Worm (Caenorhabditis elegans) whole organism, L1 larva: ENCODE measurements around the gene twk-6.

Experiments used
- blmp-1 ChIP-seq: fragments of 150-350 bp; optimal IDR thresholded peaks from 2 replicates; lab custom pipeline; 2014; ENCODE audit warnings: missing biosample characterization, missing genetic modification characterization
- ceh-90 ChIP-seq: sonication (generic microtip); optimal IDR thresholded peaks from 2 replicates; lab custom pipeline; 2016; ENCODE audit warnings: missing genetic modification characterization, missing compliant biosample characterization
- dpl-1 ChIP-seq, 3 experiments: fragments of 150-350 bp in 2 of 3; sonication (generic microtip) in 1 of 3; optimal IDR thresholded peaks; 2 replicates each; lab custom pipeline; 2014 to 2017; ENCODE audit warnings: missing biosample characterization in 3 of 3, missing genetic modification characterization in 3 of 3, missing genetic modification reagents in 3 of 3
- dsc-1 ChIP-seq: sonication (generic microtip); optimal IDR thresholded peaks from 2 replicates; lab custom pipeline; 2016; ENCODE audit warnings: mild to moderate bottlenecking, missing genetic modification characterization, missing compliant biosample characterization
- efl-1 ChIP-seq, 4 experiments: fragments of 150-350 bp; optimal IDR thresholded peaks in 3 of 4; peaks in 1 of 4; 1 replicate in 1 of 4; 2 replicates in 3 of 4; lab custom pipeline; 2014; ENCODE audit warnings: missing biosample characterization in 2 of 4, missing genetic modification characterization in 2 of 4, missing genetic modification reagents in 2 of 4
- elt-3 ChIP-seq, 6 experiments: fragments of 150-350 bp in 1 of 6; sonication (generic microtip); optimal IDR thresholded peaks; 2 replicates each; lab custom pipeline; 2017 to 2018; ENCODE audit warnings: missing biosample characterization in 6 of 6, missing genetic modification characterization in 6 of 6, inconsistent platforms in 1 of 6
- fos-1 ChIP-seq: fragments of 150-350 bp; optimal IDR thresholded peaks from 2 replicates; lab custom pipeline; 2014; ENCODE audit warnings: missing biosample characterization, missing genetic modification characterization
- irx-1 ChIP-seq: sonication (generic microtip); optimal IDR thresholded peaks from 2 replicates; lab custom pipeline; 2016; ENCODE audit warnings: missing genetic modification characterization, missing compliant biosample characterization
- isw-1 ChIP-seq: fragments of 200-800 bp; sonication (Bioruptor generic); IDR thresholded peaks from 2 replicates; pipeline ENCODE4 v1.3.6; 2022; ENCODE audit warnings: missing genetic modification characterization, missing compliant biosample characterization
- nhr-28 ChIP-seq: fragments of 150-350 bp; optimal IDR thresholded peaks from 2 replicates; lab custom pipeline; 2014; ENCODE audit warnings: missing biosample characterization, missing genetic modification characterization
- nhr-76 ChIP-seq: sonication (generic microtip); optimal IDR thresholded peaks from 2 replicates; lab custom pipeline; 2017; ENCODE audit warnings: missing biosample characterization, missing genetic modification characterization
- pag-3 ChIP-seq: sonication (generic microtip); optimal IDR thresholded peaks from 2 replicates; lab custom pipeline; 2017; ENCODE audit warnings: missing genetic modification characterization, mild to moderate bottlenecking, missing compliant biosample characterization, antibody characterized with exemption, borderline replicate concordance; ENCODE audit not compliant: insufficient read depth
- rnt-1 ChIP-seq: sonication (generic microtip); optimal IDR thresholded peaks from 2 replicates; lab custom pipeline; 2016; ENCODE audit warnings: mild to moderate bottlenecking, missing genetic modification characterization, moderate library complexity, missing compliant biosample characterization
- unc-62 ChIP-seq: fragments of 150-350 bp; optimal IDR thresholded peaks from 2 replicates; lab custom pipeline; 2014; ENCODE audit warnings: missing biosample characterization, missing genetic modification reagents, missing genetic modification characterization

- TF ChIP-seq irx-1 (tag; lab: Kevin White, UChicago) (no peak), unc-62 (GFP tag; lab: Kevin White, UChicago) (no peak), elt-3 (tag; optimal IDR thresholded peaks at IDR 0.05; lab: Kevin White, UChicago) (no peak), rnt-1 (tag; lab: Kevin White, UChicago) (no peak), nhr-76 (tag; lab: Kevin White, UChicago) (no peak), dpl-1 (GFP tag; optimal IDR thresholded peaks at IDR 0.05; lab: Kevin White, UChicago) (no peak), pag-3 (tag; lab: Kevin White, UChicago) (no peak), fos-1 (tag; lab: Kevin White, UChicago) (no peak), blmp-1 (tag; lab: Kevin White, UChicago) (no peak), efl-1 (optimal IDR thresholded peaks at IDR 0.05; lab: Kevin White, UChicago) (no peak), efl-1 (GFP tag; optimal IDR thresholded peaks at IDR 0.05 in 1 of 2; lab: Kevin White, UChicago) (no peak), nhr-28 (tag; lab: Kevin White, UChicago) (no peak), ceh-90 (tag; lab: Kevin White, UChicago) (no peak), isw-1 (GFP tag; lab: Robert Waterston, UW) (no peak), dsc-1 (no peak)
Measured at ce11 chrIII:4695057-4695456, 47.7 kb upstream of the twk-6 start, which contains the start of gene T04A8.7.
